Fruit fly (Drosophila melanogaster): ENCODE data around the gene mab-21.

DNA sequence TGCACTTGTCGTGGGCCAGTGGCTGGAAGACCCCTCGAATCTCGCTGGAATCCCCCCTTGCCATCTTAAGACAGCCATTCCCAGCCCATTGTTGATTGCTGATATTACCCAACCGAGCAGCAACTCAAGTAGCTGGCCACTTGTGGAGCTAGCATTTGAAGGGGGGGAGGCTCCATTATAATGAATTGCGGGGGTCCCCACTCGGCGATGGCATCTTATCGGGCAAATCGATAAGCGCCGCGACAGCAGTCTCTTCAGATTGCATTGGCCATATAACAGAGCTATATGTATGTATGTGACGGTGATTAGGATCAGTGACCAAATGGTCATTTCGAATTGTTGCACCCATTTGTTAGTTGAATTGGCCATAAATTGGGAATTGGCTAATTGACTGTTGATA lies 49.2 kb upstream of the mab-21 start:
- TF ChIP-seq psq (optimal IDR thresholded peaks at IDR 0.05) (no peak), Myc (optimal IDR thresholded peaks at IDR 0.05) (no peak), h (optimal IDR thresholded peaks at IDR 0.05) (no peak), Sin3A (optimal IDR thresholded peaks at IDR 0.05) (no peak), ttk (optimal IDR thresholded peaks at IDR 0.05) (no peak)
